Fruit fly (Drosophila melanogaster) whole organism, embryonic: ENCODE data around the gene ldbr.
A peak's percentile ranks its signal among the peaks of the same experiment; 100 is the strongest.

ENCODE experiments used
- Aef1 ChIP-seq: fragments of 200-800 bp; sonication (Bioruptor generic); IDR thresholded peaks from 3 replicates; pipeline ENCODE4 v1.3.6; 2022; ENCODE audit warnings: missing biosample characterization, missing genetic modification characterization
- CG10209 ChIP-seq: fragments of 200-800 bp; sonication (Bioruptor generic); optimal IDR thresholded peaks from 3 replicates; lab custom pipeline; 2017; ENCODE audit warnings: missing biosample characterization, mild to moderate bottlenecking, missing genetic modification characterization, missing genetic modification reagents
- CG12391 ChIP-seq: fragments of 200-800 bp; sonication (Bioruptor generic); optimal IDR thresholded peaks from 3 replicates; lab custom pipeline; 2018; ENCODE audit warnings: missing biosample characterization, mild to moderate bottlenecking, missing genetic modification characterization, moderate library complexity
- CG12659 ChIP-seq: fragments of 200-800 bp; sonication (Bioruptor generic); optimal IDR thresholded peaks from 3 replicates; lab custom pipeline; 2017; ENCODE audit warnings: mild to moderate bottlenecking, missing biosample characterization, missing genetic modification reagents, missing genetic modification characterization
- CG14014 ChIP-seq: fragments of 200-800 bp; sonication (Bioruptor generic); IDR thresholded peaks from 2 replicates; pipeline ENCODE4 v1.3.6; 2022; ENCODE audit warnings: missing biosample characterization, missing genetic modification characterization
- CG17359 ChIP-seq: fragments of 200-800 bp; sonication (Bioruptor generic); optimal IDR thresholded peaks from 3 replicates; lab custom pipeline; 2018; ENCODE audit warnings: missing biosample characterization, mild to moderate bottlenecking, missing genetic modification characterization, moderate library complexity
- CG17361 ChIP-seq: fragments of 200-800 bp; sonication (Bioruptor generic); IDR thresholded peaks from 3 replicates; pipeline ENCODE4 v1.3.6; 2022; ENCODE audit warnings: missing biosample characterization, missing genetic modification characterization
- CG17829 ChIP-seq: fragments of 200-800 bp; optimal IDR thresholded peaks from 2 replicates; lab custom pipeline; 2019; ENCODE audit warnings: missing biosample characterization, mild to moderate bottlenecking, missing genetic modification characterization, moderate library complexity
- CG18262 ChIP-seq: fragments of 200-800 bp; optimal IDR thresholded peaks from 3 replicates; lab custom pipeline; 2019; ENCODE audit warnings: missing biosample characterization, mild to moderate bottlenecking, missing genetic modification characterization, moderate library complexity
- CG18764 ChIP-seq: fragments of 200-800 bp; sonication (Bioruptor generic); optimal IDR thresholded peaks from 3 replicates; lab custom pipeline; 2016; ENCODE audit warnings: missing biosample characterization, missing genetic modification characterization
- CG2199 ChIP-seq: fragments of 200-800 bp; sonication (Bioruptor generic); IDR thresholded peaks from 3 replicates; pipeline ENCODE4 v1.3.6; 2022; ENCODE audit warnings: missing biosample characterization, missing genetic modification characterization
- CG31441 ChIP-seq: fragments of 200-800 bp; sonication (Bioruptor generic); IDR thresholded peaks from 2 replicates; pipeline ENCODE4 v1.3.6; 2022; ENCODE audit warnings: missing biosample characterization, missing genetic modification characterization
- CG3163 ChIP-seq: fragments of 200-800 bp; sonication (Bioruptor generic); optimal IDR thresholded peaks from 3 replicates; lab custom pipeline; 2016; ENCODE audit warnings: missing biosample characterization, missing genetic modification characterization
- CG3838 ChIP-seq: fragments of 200-800 bp; sonication (Bioruptor generic); optimal IDR thresholded peaks from 3 replicates; lab custom pipeline; 2016; ENCODE audit warnings: missing biosample characterization, missing genetic modification characterization
- CG6689 ChIP-seq: fragments of 200-800 bp; sonication (Bioruptor generic); IDR thresholded peaks from 2 replicates; pipeline ENCODE4 v1.3.6; 2022; ENCODE audit warnings: missing biosample characterization, missing genetic modification characterization
- CG8290 ChIP-seq, 3 experiments: fragments of 200-800 bp; sonication (Bioruptor generic); optimal IDR thresholded peaks; 2 replicates each; lab custom pipeline; 2016 to 2019; ENCODE audit warnings: missing biosample characterization in 3 of 3, missing genetic modification characterization in 3 of 3, mild to moderate bottlenecking in 2 of 3, moderate library complexity in 1 of 3
- CG8388 ChIP-seq: fragments of 200-800 bp; sonication (Bioruptor generic); optimal IDR thresholded peaks from 2 replicates; lab custom pipeline; 2019; ENCODE audit warnings: missing biosample characterization, mild to moderate bottlenecking, missing genetic modification characterization, moderate library complexity
- CG8944 ChIP-seq: fragments of 200-800 bp; sonication (Bioruptor generic); optimal IDR thresholded peaks from 3 replicates; lab custom pipeline; 2016; ENCODE audit warnings: missing biosample characterization, missing genetic modification characterization
- CG9437 ChIP-seq: fragments of 200-800 bp; sonication (Bioruptor generic); optimal IDR thresholded peaks from 2 replicates; lab custom pipeline; 2018; ENCODE audit warnings: missing biosample characterization, mild to moderate bottlenecking, missing genetic modification characterization
- CG9727 ChIP-seq: fragments of 200-800 bp; sonication (Bioruptor generic); optimal IDR thresholded peaks from 3 replicates; lab custom pipeline; 2017; ENCODE audit warnings: missing biosample characterization, mild to moderate bottlenecking, missing genetic modification characterization
- CTCF ChIP-seq: fragments of 200-800 bp; sonication (Bioruptor generic); optimal IDR thresholded peaks from 2 replicates; lab custom pipeline; 2017; ENCODE audit warnings: missing biosample characterization, mild to moderate bottlenecking, missing genetic modification characterization, moderate library complexity
- Dek ChIP-seq: fragments of 200-800 bp; sonication (Bioruptor generic); optimal IDR thresholded peaks from 3 replicates; lab custom pipeline; 2019; ENCODE audit warnings: missing biosample characterization, mild to moderate bottlenecking, missing genetic modification characterization, moderate library complexity
- ERR ChIP-seq: fragments of 200-800 bp; sonication (Bioruptor generic); optimal IDR thresholded peaks from 2 replicates; lab custom pipeline; 2016; ENCODE audit warnings: missing biosample characterization, missing genetic modification characterization
- Hr3 ChIP-seq: fragments of 200-800 bp; sonication (Bioruptor generic); optimal IDR thresholded peaks from 3 replicates; lab custom pipeline; 2016; ENCODE audit warnings: missing biosample characterization, missing genetic modification characterization
- NFAT ChIP-seq: fragments of 200-800 bp; sonication (Bioruptor generic); IDR thresholded peaks from 2 replicates; pipeline ENCODE4 v1.3.6; 2022; ENCODE audit warnings: missing biosample characterization, missing genetic modification characterization
- Optix ChIP-seq: fragments of 200-800 bp; sonication (Bioruptor generic); IDR thresholded peaks from 3 replicates; pipeline ENCODE4 v1.3.6; 2022; ENCODE audit warnings: missing biosample characterization, missing genetic modification characterization
- Scr ChIP-seq: fragments of 200-800 bp; sonication (Bioruptor generic); IDR thresholded peaks from 2 replicates; pipeline ENCODE4 v1.3.6; 2022; ENCODE audit warnings: missing biosample characterization, missing genetic modification characterization; ENCODE audit not compliant: partially characterized antibody
- Sox102F ChIP-seq: fragments of 200-800 bp; sonication (Bioruptor generic); optimal IDR thresholded peaks from 2 replicates; lab custom pipeline; 2018; ENCODE audit warnings: missing biosample characterization, mild to moderate bottlenecking, missing genetic modification characterization, moderate library complexity
- Trl ChIP-seq, 3 experiments: fragments of >200 bp in 2 of 3; fragments of 200-800 bp in 1 of 3; sonication (Bioruptor generic) in 1 of 3; optimal IDR thresholded peaks; 2 replicates in 1 of 3; 3 replicates in 2 of 3; lab custom pipeline; 2016 to 2017; ENCODE audit warnings: missing biosample characterization in 1 of 3, missing genetic modification characterization in 1 of 3
- Vsx1 ChIP-seq: fragments of 200-800 bp; sonication (Bioruptor generic); optimal IDR thresholded peaks from 2 replicates; lab custom pipeline; 2017; ENCODE audit warnings: missing biosample characterization, mild to moderate bottlenecking, missing genetic modification characterization, missing genetic modification reagents
- YL-1 ChIP-seq: fragments of 200-800 bp; sonication (Bioruptor generic); optimal IDR thresholded peaks from 3 replicates; lab custom pipeline; 2017; ENCODE audit warnings: missing biosample characterization, mild to moderate bottlenecking, missing genetic modification characterization
- abd-A ChIP-seq: fragments of 200-800 bp; sonication (Bioruptor generic); optimal IDR thresholded peaks from 3 replicates; lab custom pipeline; 2019; ENCODE audit warnings: missing biosample characterization, mild to moderate bottlenecking, missing genetic modification characterization, moderate library complexity
- bab2 ChIP-seq: fragments of 200-800 bp; sonication (Bioruptor generic); optimal IDR thresholded peaks from 2 replicates; lab custom pipeline; 2016; ENCODE audit warnings: missing biosample characterization, missing genetic modification characterization
- bsh ChIP-seq, 2 experiments: fragments of 200-800 bp; sonication (Bioruptor generic); optimal IDR thresholded peaks; 2 replicates each; lab custom pipeline; 2017 to 2018; ENCODE audit warnings: mild to moderate bottlenecking in 2 of 2, missing biosample characterization in 2 of 2, missing genetic modification characterization in 2 of 2, moderate library complexity in 1 of 2
- chinmo ChIP-seq: fragments of 200-800 bp; sonication (Bioruptor generic); IDR thresholded peaks from 4 replicates; pipeline ENCODE4 v1.3.6; 2022; ENCODE audit warnings: missing biosample characterization, missing genetic modification characterization; ENCODE audit not compliant: partially characterized antibody
- crol ChIP-seq: fragments of 200-800 bp; sonication (Bioruptor generic); IDR thresholded peaks from 2 replicates; pipeline ENCODE4 v1.3.6; 2022; ENCODE audit warnings: missing biosample characterization, missing genetic modification characterization
- cwo ChIP-seq: fragments of 200-800 bp; sonication (Bioruptor generic); optimal IDR thresholded peaks from 3 replicates; lab custom pipeline; 2017; ENCODE audit warnings: missing biosample characterization, missing genetic modification characterization, mild to moderate bottlenecking, moderate library complexity, missing genetic modification reagents
- gce ChIP-seq: fragments of 200-800 bp; sonication (Bioruptor generic); IDR thresholded peaks from 3 replicates; pipeline ENCODE4 v1.3.6; 2022; ENCODE audit warnings: missing biosample characterization, missing genetic modification characterization
- grau ChIP-seq: fragments of 200-800 bp; optimal IDR thresholded peaks from 3 replicates; lab custom pipeline; 2019; ENCODE audit warnings: missing biosample characterization, mild to moderate bottlenecking, missing genetic modification characterization, moderate library complexity
- kay ChIP-seq: fragments of 200-800 bp; sonication (Bioruptor generic); optimal IDR thresholded peaks from 2 replicates; lab custom pipeline; 2016; ENCODE audit warnings: missing biosample characterization, missing genetic modification characterization
- lab ChIP-seq: fragments of 200-800 bp; sonication (Bioruptor generic); optimal IDR thresholded peaks from 3 replicates; lab custom pipeline; 2017; ENCODE audit warnings: missing biosample characterization, missing genetic modification characterization, mild to moderate bottlenecking, moderate library complexity, missing genetic modification reagents
- mam ChIP-seq: fragments of 200-800 bp; sonication (Bioruptor generic); optimal IDR thresholded peaks from 3 replicates; lab custom pipeline; 2016; ENCODE audit warnings: missing biosample characterization, missing genetic modification characterization
- onecut ChIP-seq: fragments of 200-800 bp; sonication (Bioruptor generic); IDR thresholded peaks from 2 replicates; pipeline ENCODE4 v1.3.6; 2022; ENCODE audit warnings: missing biosample characterization, missing genetic modification characterization
- otp ChIP-seq: fragments of 200-800 bp; sonication (Bioruptor generic); IDR thresholded peaks from 3 replicates; pipeline ENCODE4, ENCODE4 v1.3.6; 2022; ENCODE audit warnings: missing biosample characterization, missing genetic modification characterization
- repo ChIP-seq: fragments of 200-800 bp; sonication (Bioruptor generic); optimal IDR thresholded peaks from 2 replicates; lab custom pipeline; 2016; ENCODE audit warnings: missing biosample characterization, missing genetic modification characterization
- sens ChIP-seq: fragments of 200-800 bp; sonication (Bioruptor generic); peaks from one replicate; lab custom pipeline; 2016; ENCODE audit warnings: missing biosample characterization, missing genetic modification characterization
- sens-2 ChIP-seq: fragments of 200-800 bp; sonication (Bioruptor generic); IDR thresholded peaks from 2 replicates; pipeline ENCODE4 v1.3.6; 2022; ENCODE audit warnings: missing biosample characterization, missing genetic modification characterization
- sna ChIP-seq: fragments of 200-800 bp; sonication (Bioruptor generic); IDR thresholded peaks from 2 replicates; pipeline ENCODE4 v1.3.6; 2022; ENCODE audit warnings: missing biosample characterization, missing genetic modification characterization; ENCODE audit not compliant: partially characterized antibody
- tx ChIP-seq: fragments of 200-800 bp; sonication (Bioruptor generic); optimal IDR thresholded peaks from 2 replicates; lab custom pipeline; 2016; ENCODE audit warnings: missing biosample characterization, missing genetic modification characterization
- zf30C ChIP-seq: fragments of 200-800 bp; sonication (Bioruptor generic); optimal IDR thresholded peaks from 3 replicates; lab custom pipeline; 2018; ENCODE audit warnings: missing biosample characterization, mild to moderate bottlenecking, missing genetic modification characterization

Gene ldbr

dm6 chr3L:8094652-8095129 is 26.9 kb upstream of the ldbr start (continued):
- TF ChIP-seq Dek (tag; lab: Kevin White, UChicago) (no peak), Aef1 (peak; percentile 56), CG3838 (no peak), CG18764 (GFP tag; lab: Kevin White, UChicago) (no peak), cwo (GFP tag; lab: Kevin White, UChicago) (peak; percentile 76), NFAT (peak; percentile 45; the same call in 1 of the 2 replicates), CG10209 (GFP tag; lab: Kevin White, UChicago) (peak; percentile 36), lab (GFP tag; lab: Kevin White, UChicago) (peak; percentile 32), gce (GFP tag; lab: Robert Waterston, UW) (no peak), CG9437 (GFP tag; lab: Kevin White, UChicago) (no peak), Hr3 (GFP tag; lab: Kevin White, UChicago) (peak; percentile 16), CG31441 (GFP tag; lab: Robert Waterston, UW) (0 out of 2 replicates have a peak, but pooled peaks have one; percentile 36), grau (peak; percentile 59), CG12659 (GFP tag; lab: Kevin White, UChicago) (peak; percentile 2), Scr (no peak), bab2 (GFP tag; lab: Kevin White, UChicago) (no peak), crol (GFP tag; lab: Robert Waterston, UW) (peak; percentile 67), CG18262 (tag; lab: Kevin White, UChicago) (peak; percentile 22), mam (GFP tag; lab: Kevin White, UChicago) (no peak), Vsx1 (GFP tag; lab: Kevin White, UChicago) (no peak), CG17361 (GFP tag; lab: Robert Waterston, UW) (0 out of 3 replicates have a peak, but pooled peaks have one; percentile 44), Sox102F (GFP tag; lab: Kevin White, UChicago) (peak; percentile 33), CG17359 (peak; percentile 11), CG17829 (tag; lab: Kevin White, UChicago) (peak; percentile 6), chinmo (GFP tag; lab: Robert Waterston, UW) (peak; percentile 71; the same call in 1 of the 4 replicates), sens (peak; percentile 41), CG12391 (peak; percentile 25), CG2199 (GFP tag; lab: Robert Waterston, UW) (no peak), CG8290 (GFP tag; optimal IDR thresholded peaks at IDR 0.05; lab: Kevin White, UChicago) (no peak), CG8290 (tag; optimal IDR thresholded peaks at IDR 0.05; lab: Kevin White, UChicago) (peak in 1 of 2 experiments; percentile 7), CG9727 (GFP tag; lab: Kevin White, UChicago) (peak; percentile 25), kay (GFP tag; lab: Kevin White, UChicago) (peak; percentile 24)
- TF ChIP-seq, all 482 proteins: peak for 76

- TF ChIP-seq bsh (GFP tag; optimal IDR thresholded peaks at IDR 0.05; lab: Kevin White, UChicago) (peak; percentile 74 to 78), Optix (GFP tag; lab: Robert Waterston, UW) (peak; percentile 69; the same call in 2 of the 3 replicates), sna (no peak), CG6689 (GFP tag; lab: Robert Waterston, UW) (peak; percentile 93), sens-2 (peak; percentile 68), zf30C (peak; percentile 92), otp (GFP tag; lab: Robert Waterston, UW) (peak; percentile 82; the same call in 2 of the 3 replicates), Trl (optimal IDR thresholded peaks at IDR 0.05; lab: Kevin White, UChicago) (peak in 1 of 2 experiments; percentile 73), Trl (GFP tag; optimal IDR thresholded peaks at IDR 0.05; lab: Kevin White, UChicago) (peak; percentile 72), CG8944 (GFP tag; lab: Kevin White, UChicago) (peak; percentile 71), CG14014 (peak; percentile 95), CG3163 (GFP tag; lab: Kevin White, UChicago) (peak; percentile 62), CTCF (GFP tag; lab: Kevin White, UChicago) (peak; percentile 45), tx (GFP tag; lab: Kevin White, UChicago) (peak; percentile 72), ERR (GFP tag; lab: Kevin White, UChicago) (peak; percentile 75), onecut (GFP tag; lab: Robert Waterston, UW) (peak; percentile 77), repo (peak; percentile 56), CG8388 (GFP tag; lab: Kevin White, UChicago) (peak; percentile 86), YL-1 (GFP tag; lab: Kevin White, UChicago) (peak; percentile 87), abd-A (peak; percentile 56)
Observed at dm6 chr3L:8096106-8096558, 25.5 kb upstream of the ldbr start.
